Fruit fly (Drosophila melanogaster) S2 (cell line): Measurements from ENCODE around the gene Dok.
A peak's percentile ranks its signal among the peaks of the same experiment; 100 is the strongest.

Source experiments
- CG8478 ChIP-seq: fragments of >200 bp; optimal IDR thresholded peaks from 2 replicates; lab custom pipeline; 2018
- CTCF ChIP-seq, 2 experiments: fragments of >200 bp; optimal IDR thresholded peaks; 2 replicates each; lab custom pipeline; 2018

The Dok gene

DNA sequence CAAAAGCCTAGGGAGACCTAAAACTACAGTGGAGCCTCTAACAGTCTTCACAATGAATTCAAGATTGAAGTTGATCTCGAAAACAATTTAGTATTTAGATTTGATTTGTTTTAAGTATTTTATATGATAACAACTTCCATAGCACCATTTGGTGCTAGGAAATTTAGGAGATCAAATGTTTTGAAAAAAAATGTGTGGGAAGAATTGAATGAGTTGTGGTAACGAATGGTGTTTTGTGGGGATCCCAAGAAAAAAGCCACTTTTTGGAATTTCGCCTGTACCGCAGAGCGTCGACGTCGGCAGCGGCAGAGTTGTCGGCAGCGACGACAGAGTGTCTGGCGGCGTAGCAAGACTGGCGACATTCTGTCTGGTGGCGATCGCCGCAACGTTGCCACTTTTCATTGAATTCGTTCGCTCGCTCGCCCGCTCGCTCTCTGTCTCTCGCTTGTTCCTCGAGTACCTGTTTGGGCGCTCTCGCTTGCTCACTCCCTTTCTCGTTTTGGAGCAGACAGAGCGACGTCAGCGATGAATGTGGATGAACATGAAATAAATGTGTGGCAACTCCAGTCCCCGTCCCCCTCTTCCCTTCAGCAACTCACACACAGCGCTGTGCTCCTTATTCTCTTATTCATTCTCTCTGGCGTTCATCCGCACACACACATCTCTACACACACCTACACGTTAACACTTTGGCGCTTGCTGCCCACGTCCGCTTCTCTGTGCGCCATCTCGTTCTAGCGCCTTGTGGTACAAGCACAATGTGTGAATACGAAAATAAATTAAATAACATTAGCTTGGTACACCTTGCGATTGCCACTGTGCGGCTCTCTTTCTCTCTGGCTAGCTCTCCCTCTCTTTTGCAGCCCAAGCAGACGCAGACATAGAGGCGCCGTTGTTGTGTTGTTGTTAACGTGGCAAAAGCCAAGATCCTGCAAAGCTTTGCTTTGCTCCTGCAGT lies 24.3 kb upstream of the Dok start:
- no peak for TF ChIP-seq CTCF (optimal IDR thresholded peaks at IDR 0.05; lab: Kevin White, UChicago)
- TF ChIP-seq CG8478 (lab: Kevin White, UChicago), result no peak

DNA sequence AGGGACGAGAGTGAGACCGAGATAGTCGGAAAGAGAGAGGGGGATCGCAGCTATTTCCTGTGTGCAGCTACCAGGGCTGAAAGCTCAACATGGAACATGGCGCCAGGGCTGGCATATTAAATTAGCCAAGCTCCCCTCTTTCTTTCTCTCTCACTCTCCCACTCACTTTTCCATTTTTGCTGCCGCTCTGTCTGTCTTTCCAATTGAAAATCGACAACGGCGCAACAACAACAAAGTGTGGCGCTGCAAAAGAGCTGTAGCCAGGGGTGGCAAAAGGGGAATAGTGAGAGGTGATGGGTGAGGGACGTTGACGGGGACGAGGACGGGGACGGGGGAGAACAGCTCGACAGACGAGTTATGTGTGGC lies 23.7 kb upstream of the Dok start:
- TF ChIP-seq CG8478 (lab: Kevin White, UChicago) (no peak), CTCF (optimal IDR thresholded peaks at IDR 0.05; lab: Kevin White, UChicago) (no peak)

DNA sequence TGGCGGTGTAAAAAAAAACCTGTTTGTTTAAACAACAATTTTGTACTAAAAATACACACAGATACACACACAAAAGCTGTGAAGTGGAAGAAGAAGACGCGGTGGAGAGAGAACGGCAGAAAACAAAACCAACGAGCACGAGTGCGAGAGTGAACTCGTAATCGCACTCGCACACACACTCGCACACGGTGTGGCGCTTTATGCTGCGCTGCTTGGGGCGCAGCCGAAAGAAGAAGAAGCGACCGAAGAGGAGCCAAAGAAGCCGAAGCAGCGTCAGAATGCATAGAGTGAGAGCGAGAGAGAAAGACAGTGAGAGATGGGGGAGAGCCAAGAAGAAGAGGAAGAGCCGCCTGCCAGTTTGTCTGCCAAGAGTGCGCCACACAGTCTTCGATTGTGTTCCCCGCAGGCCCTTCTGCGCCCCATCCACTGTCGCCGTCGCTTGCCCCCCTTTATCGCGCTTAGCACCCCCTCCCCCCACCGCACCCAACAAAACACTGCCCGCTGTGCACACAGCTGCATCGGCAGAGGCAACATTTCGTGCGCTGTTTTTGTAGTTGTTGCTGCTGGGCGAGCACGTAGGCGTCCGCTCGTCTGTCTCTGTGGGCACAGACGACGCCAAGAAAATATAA lies 23.2 kb upstream of the Dok start:
- TF ChIP-seq CG8478 (lab: Kevin White, UChicago) (no peak), CTCF (optimal IDR thresholded peaks at IDR 0.05; lab: Kevin White, UChicago) (no peak)

DNA sequence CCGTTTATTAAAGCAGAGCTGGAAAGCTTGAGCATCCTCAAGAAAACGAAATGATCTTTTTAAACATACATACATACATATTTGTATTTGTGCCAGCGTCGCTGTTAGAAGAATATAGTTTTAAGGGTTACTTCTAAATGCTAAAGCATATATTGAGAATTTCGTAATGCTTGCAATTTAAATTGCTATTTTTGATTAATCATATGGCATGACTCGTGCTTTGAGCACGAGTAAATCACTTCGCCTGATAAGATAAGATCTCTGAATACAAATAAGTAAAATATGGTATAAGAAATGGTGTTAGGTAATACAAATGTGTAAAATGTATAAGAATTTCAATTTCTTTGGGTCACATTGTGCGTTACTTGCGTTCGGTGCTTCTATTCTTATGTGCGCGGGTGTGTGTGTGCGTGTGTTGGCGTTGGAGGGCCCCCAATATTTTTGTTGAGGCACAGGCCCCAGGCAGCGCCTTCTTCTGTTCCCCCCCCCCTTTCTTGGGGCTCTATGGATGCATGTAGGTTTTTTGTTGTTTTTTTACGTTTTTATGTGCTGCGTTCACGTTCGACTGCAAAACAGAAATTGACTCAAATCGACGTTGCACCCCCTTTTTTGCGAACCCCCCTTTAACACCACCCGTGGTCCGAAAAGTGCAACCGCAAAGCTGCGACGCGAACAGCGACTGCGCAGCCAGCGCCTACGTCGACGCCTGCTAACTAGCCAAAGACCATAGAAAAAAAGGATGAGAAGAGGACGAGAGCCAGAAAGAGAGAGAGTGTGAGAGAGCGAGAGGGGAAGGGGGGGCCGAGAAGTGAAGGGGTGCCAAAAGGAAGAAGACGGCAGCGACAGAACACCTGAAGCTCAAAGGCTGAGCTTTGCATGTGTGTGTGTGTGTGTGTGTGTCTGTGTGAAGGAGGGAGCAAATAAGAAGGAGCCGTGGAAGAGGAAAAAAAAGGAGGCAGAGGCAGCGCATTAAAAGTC lies 22.4 kb upstream of the Dok start:
- TF ChIP-seq CTCF (optimal IDR thresholded peaks at IDR 0.05; lab: Kevin White, UChicago) (no peak), CG8478 (lab: Kevin White, UChicago) (no peak)

DNA sequence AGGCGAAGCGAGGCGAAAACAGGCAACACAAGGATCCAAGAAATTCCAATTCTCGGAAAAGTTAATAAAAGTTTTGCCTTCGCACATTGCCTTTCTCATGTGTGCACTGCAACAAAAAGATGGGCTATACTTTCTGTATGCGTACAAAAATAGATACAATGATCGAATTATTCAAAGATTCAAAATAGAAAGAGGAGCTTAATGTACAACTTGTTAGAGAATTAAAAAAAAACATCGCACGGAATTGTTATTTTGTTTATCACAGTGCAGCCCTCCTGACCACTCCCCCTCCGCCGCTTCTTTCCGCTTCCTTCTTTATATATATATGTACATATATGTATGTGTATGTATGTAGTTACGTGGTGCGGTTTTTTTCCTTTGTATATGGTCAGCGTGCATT lies 21.7 kb upstream of the Dok start:
- TF ChIP-seq CTCF (optimal IDR thresholded peaks at IDR 0.05; lab: Kevin White, UChicago) (no peak), CG8478 (lab: Kevin White, UChicago) (no peak)

DNA sequence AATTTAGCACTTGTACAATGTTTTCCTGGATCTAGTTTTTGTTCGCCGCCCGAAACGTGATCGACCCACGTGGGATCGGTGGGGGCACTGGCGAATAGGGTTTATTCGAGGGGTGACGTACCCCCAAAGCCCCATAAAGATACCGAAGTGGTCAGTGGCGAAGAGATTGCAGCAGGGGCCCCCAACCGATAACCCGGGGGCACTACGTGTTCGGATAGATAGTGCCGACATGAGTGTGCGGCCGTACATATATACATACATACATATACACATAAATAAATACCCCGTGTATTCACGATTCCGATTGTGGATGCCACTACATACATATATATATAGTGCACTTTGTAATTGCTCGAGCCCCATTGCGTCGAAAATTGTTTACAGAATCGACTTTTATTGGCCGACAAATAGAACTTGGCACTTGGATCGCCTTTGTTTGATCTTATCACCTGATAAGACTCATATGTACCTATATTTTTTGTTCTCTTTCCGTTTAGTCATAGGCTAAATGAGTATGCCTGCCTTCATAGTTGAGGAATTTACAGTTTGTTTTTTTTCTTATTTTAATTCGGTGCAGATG lies 20.1 kb upstream of the Dok start:
- no peak for TF ChIP-seq CG8478 (lab: Kevin White, UChicago)
- TF ChIP-seq CTCF (optimal IDR thresholded peaks at IDR 0.05; lab: Kevin White, UChicago), result no peak

DNA sequence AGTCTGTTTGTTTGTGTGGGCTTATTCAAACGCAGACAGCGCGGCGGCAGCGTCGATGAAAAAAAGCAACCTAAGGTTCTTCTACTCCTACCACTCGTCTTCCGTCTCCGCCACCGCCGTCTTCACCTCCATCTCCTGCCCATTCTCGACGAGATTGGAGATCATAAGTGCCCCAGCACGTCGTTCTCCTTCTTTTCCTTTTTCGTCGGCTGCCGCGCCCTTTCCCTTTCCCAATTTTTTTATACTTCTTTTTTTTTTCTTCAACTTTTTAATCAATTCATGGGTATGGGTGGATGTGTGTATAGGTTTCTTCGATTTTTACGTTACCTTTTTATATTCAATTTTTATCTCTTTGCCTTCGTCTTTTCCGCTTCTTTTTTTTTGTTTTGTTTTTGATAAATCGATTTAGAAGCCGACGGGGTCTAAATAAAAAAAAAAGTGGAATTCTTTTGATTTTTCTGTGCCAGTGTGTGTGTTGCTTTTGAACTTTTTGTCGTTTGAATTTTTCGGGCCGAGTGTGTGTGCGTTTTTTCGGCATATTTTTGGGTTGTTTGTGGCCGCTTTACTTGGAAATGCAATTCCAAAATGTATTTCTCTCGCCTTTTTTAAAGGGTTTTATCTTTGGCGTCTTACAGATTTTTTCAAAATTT lies 19.1 kb upstream of the Dok start:
- no peak for TF ChIP-seq CG8478 (lab: Kevin White, UChicago)
- TF ChIP-seq CTCF (optimal IDR thresholded peaks at IDR 0.05; lab: Kevin White, UChicago), result no peak

DNA sequence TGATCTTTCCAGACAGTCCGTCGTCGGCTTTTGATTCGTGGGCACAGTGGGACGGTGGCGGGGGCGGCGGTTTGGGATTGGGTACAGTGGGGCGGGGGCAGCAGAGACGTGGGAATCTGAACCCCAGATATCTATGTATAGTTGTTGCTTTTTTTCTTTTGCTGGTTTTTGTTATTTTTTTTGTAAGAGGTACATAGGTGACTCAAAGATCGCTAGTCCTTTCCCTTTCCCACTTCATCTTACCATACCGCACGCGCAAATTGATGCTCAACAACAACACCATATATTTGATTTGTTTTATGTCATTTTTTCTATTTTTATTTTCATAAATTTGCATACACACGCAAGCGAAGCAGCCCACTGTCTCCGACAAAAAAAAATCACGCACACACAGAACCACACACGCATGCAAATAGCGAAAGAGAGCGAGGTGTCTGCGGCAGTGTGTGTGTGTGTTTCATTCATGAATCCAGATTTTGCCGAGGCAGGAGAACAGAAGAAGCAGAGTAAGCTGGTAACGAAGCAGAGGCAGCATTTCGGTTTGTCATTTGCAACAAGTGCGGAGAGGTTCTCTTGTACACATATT lies 18.2 kb upstream of the Dok start:
- no peak for TF ChIP-seq CTCF (optimal IDR thresholded peaks at IDR 0.05; lab: Kevin White, UChicago)
- no peak for TF ChIP-seq CG8478 (lab: Kevin White, UChicago)

DNA sequence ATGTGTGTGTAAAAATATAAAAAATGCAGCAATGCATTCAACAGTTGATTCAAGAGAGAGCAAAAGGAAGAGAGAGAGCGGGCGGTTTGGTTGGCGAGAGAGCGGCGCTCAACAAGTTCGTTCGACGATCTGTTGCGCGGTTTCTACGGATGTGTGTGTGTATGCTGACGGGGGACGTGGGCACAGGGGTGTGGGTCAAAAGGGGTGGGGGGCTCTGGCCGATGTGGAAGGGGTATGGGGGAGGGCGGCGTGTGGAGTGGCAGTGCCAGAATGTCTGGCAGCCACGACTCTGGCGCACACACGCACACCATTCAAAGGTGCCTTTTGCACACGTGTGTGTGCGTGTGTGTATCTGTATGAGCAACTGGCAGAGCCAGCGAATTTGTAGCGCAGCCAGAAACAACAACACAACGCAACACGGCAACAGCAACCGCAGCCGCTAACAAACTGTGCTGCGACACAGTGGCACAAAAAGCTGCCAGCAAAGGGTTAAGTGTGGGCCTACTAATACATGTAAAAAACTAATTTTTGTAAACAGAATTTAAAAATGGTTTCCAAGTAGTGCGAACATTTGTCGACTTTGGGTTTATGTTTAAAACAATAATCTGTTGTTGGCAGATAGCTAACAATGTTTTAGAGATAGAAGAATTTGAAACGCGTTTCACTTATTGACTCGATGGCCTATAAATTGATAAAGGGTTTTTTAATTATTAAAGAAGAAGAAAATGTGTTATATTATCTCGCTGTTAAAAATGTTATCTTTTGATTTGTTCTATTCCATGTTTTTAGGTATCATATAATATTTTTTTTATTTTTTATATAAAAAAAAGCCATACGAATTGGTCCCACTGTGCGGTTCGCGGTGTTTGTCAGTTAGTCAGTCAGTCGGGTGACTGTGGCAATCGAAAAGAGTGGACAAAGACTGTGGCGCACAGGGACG lies 17.2 kb upstream of the Dok start:
- TF ChIP-seq CTCF (optimal IDR thresholded peaks at IDR 0.05; lab: Kevin White, UChicago) (no peak), CG8478 (lab: Kevin White, UChicago) (no peak)

DNA sequence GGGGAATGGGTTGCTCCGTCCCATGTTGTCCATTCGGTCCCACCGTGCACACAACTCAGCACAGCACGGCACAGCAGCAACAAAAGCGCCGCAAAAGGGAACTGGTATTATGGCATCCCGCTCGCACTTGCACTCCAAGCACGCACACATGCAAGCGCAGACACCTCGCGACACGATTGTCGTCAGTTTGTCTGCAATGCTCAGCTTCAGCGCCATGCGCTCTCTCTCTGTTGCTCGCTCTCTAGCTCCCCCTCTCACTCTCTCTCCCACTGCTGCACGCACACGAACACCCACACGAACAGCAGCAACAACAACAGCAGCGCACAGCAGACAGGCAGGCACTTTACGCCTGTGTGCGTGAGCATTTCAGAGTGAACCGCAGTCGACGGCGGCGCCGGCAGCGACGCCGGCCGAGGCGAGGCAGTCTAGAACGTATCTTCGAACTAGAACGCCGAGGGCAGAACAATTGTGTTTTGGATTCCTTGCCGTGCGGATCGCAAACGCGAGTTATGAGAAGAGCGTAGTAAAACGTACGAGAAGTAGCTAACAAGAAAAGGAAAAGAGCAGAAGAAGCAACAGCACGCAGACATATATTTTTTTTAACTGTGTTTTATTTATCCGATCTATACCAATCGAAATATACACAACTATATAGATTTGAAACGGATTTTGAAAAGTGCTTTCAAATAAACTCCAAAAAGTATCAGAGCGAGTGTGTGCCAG lies 16.4 kb upstream of the Dok start, which contains the start of gene brk:
Gene brk (plus strand): TSS at position 462 of the 723 bp plus-strand sequence.
- TF ChIP-seq CG8478 (lab: Kevin White, UChicago), result no peak
- TF ChIP-seq CTCF (optimal IDR thresholded peaks at IDR 0.05; lab: Kevin White, UChicago), result peak in 1 of 2 experiments; percentile 21

DNA sequence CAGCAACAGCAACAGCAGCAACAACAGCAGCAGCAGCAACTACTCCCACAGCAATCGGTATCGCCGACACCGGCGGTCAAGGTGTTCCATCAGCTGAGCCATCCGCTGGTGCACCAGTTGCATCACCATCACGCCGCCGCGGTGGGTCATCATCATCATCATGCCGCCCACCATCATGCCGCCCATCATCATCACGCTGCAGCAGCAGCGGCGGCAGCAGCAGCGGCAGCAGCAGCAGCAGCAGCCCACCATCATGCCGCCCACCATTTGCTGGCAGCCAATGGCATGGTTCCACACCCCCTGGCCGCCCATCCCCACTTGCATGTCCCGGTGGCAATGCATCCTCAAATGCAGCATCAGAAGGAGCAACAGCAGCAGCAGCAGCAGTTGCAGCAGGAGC lies 15.2 kb upstream of the Dok start:
- TF ChIP-seq CG8478 (lab: Kevin White, UChicago), result no peak
- TF ChIP-seq CTCF (optimal IDR thresholded peaks at IDR 0.05; lab: Kevin White, UChicago), result no peak

DNA sequence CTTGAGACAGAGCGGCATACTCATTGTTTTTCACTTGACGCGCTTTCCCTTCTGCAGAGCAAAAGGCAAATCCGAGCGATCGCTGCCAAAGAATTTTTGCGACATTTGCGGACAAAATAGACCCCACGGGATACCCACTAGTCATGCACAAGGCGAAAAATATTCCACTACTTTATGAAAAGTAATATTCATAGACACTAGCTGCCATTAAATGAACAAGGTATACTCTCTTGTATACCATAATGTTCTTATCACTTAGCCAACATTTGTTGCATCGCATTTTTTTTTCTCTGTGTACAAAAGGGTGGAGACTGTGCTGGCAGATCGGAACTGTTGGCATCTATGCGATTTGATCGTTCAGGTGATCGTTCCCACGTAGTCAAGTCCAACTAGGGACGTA lies 11.6 kb upstream of the Dok start:
- TF ChIP-seq CTCF (optimal IDR thresholded peaks at IDR 0.05; lab: Kevin White, UChicago), result no peak
- TF ChIP-seq CG8478 (lab: Kevin White, UChicago), result no peak
